Fruit fly (Drosophila melanogaster) whole organism, embryonic: ENCODE data around the gene CG34041.

Source experiments
- ATbp ChIP-seq: fragments of 200-800 bp; sonication (Bioruptor generic); optimal IDR thresholded peaks from 2 replicates; lab custom pipeline; 2017; ENCODE audit warnings: missing biosample characterization, mild to moderate bottlenecking, missing genetic modification characterization, missing genetic modification reagents
- CG17802 ChIP-seq: fragments of 200-800 bp; sonication (Bioruptor generic); optimal IDR thresholded peaks from 2 replicates; lab custom pipeline; 2018; ENCODE audit warnings: missing biosample characterization, mild to moderate bottlenecking, missing genetic modification characterization, moderate library complexity
- CG3838 ChIP-seq: fragments of 200-800 bp; sonication (Bioruptor generic); optimal IDR thresholded peaks from 3 replicates; lab custom pipeline; 2016; ENCODE audit warnings: missing biosample characterization, missing genetic modification characterization
- CG3847 ChIP-seq: fragments of 200-800 bp; sonication (Bioruptor generic); IDR thresholded peaks from 2 replicates; pipeline ENCODE4 v1.3.6; 2022; ENCODE audit warnings: missing biosample characterization, missing genetic modification characterization
- CG6654 ChIP-seq: fragments of 200-800 bp; sonication (Bioruptor generic); optimal IDR thresholded peaks from 2 replicates; lab custom pipeline; 2017; ENCODE audit warnings: missing biosample characterization, mild to moderate bottlenecking, missing genetic modification characterization
- CG7556 ChIP-seq: fragments of 200-800 bp; sonication (Bioruptor generic); optimal IDR thresholded peaks from 2 replicates; lab custom pipeline; 2017; ENCODE audit warnings: missing biosample characterization, mild to moderate bottlenecking, missing genetic modification characterization
- nerfin-2 ChIP-seq: fragments of 200-800 bp; sonication (Bioruptor generic); IDR thresholded peaks from 2 replicates; pipeline ENCODE4 v1.3.6; 2022; ENCODE audit warnings: missing biosample characterization, missing genetic modification characterization; ENCODE audit not compliant: partially characterized antibody
- shn ChIP-seq: fragments of 200-800 bp; sonication (Bioruptor generic); optimal IDR thresholded peaks from 3 replicates; lab custom pipeline; 2016; ENCODE audit warnings: missing biosample characterization, missing genetic modification characterization
- stc ChIP-seq: fragments of 200-800 bp; sonication (Bioruptor generic); IDR thresholded peaks from 2 replicates; pipeline ENCODE4 v1.3.6; 2022; ENCODE audit warnings: missing biosample characterization, missing genetic modification characterization
- tll ChIP-seq, 2 experiments: fragments of 200-800 bp in 1 of 2; fragments of >200 bp in 1 of 2; sonication (Bioruptor generic) in 1 of 2; optimal IDR thresholded peaks; 2 replicates each; lab custom pipeline; 2017 to 2019; ENCODE audit warnings: missing biosample characterization in 2 of 2, missing genetic modification characterization in 2 of 2, mild to moderate bottlenecking in 1 of 2, moderate library complexity in 1 of 2

DNA sequence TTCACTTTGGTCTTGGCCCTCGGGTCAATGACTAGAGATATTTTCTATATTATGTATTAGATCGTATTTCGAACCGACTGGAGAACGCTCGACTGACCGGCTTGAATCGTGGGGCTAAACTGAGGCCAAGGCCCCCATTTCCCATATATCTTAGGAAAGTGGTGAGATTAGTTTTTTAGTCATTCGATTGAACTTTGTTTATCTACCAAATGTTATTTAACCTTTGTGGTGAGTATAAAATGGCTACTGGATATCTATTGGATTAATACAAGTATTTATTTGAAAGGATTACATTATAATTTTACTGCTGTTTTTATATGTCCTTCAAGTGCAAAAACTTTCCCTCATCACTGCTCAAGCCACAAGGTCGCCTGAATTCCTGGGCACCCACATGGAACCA is 4.4 kb upstream of the CG34041 start, which contains the start of gene CG31371:
- TF ChIP-seq CG3838 = no peak
- TF ChIP-seq CG7556 (GFP tag; lab: Kevin White, UChicago) = no peak
- TF ChIP-seq CG17802 (tag; lab: Kevin White, UChicago) = no peak
- TF ChIP-seq shn = no peak
- no peak for TF ChIP-seq stc
- TF ChIP-seq ATbp (GFP tag; lab: Kevin White, UChicago) = no peak
- no peak for TF ChIP-seq CG6654
- TF ChIP-seq tll (GFP tag; optimal IDR thresholded peaks at IDR 0.05; lab: Kevin White, UChicago) = no peak
- no peak for TF ChIP-seq CG3847 (GFP tag; lab: Robert Waterston, UW)
- TF ChIP-seq nerfin-2 (GFP tag; lab: Robert Waterston, UW) = no peak
